Worm (Caenorhabditis elegans) whole organism, L1 larva: ENCODE data around the gene glb-11.

Experiments used
- C34B4.2 ChIP-seq: sonication (generic microtip); optimal IDR thresholded peaks from 2 replicates; lab custom pipeline; 2017; ENCODE audit warnings: mild to moderate bottlenecking, missing genetic modification characterization, missing compliant biosample characterization
- F16B12.6 ChIP-seq: fragments of 150-350 bp; optimal IDR thresholded peaks from 2 replicates; lab custom pipeline; 2014; ENCODE audit warnings: missing biosample characterization, missing genetic modification characterization
- Y116A8C.19 ChIP-seq: sonication (generic microtip); optimal IDR thresholded peaks from 2 replicates; lab custom pipeline; 2016; ENCODE audit warnings: missing compliant biosample characterization, missing genetic modification characterization, borderline replicate concordance
- aha-1 ChIP-seq: fragments of 150-350 bp; optimal IDR thresholded peaks from 2 replicates; lab custom pipeline; 2014; ENCODE audit warnings: missing biosample characterization, missing genetic modification characterization
- alr-1 ChIP-seq: fragments of 200-800 bp; sonication (Bioruptor generic); optimal IDR thresholded peaks from 2 replicates; lab custom pipeline; 2018; ENCODE audit warnings: borderline replicate concordance, mild to moderate bottlenecking, missing genetic modification characterization, missing compliant biosample characterization
- aly-2 ChIP-seq: fragments of 150-350 bp; optimal IDR thresholded peaks from 2 replicates; lab custom pipeline; 2014; ENCODE audit warnings: missing biosample characterization, missing genetic modification characterization
- ama-1 ChIP-seq: fragments of 150-350 bp; optimal IDR thresholded peaks from 2 replicates; lab custom pipeline; 2014
- ceh-8 ChIP-seq: fragments of 200-800 bp; sonication (Bioruptor generic); optimal IDR thresholded peaks from 2 replicates; lab custom pipeline; 2018; ENCODE audit warnings: mild to moderate bottlenecking, missing genetic modification characterization, moderate library complexity, missing compliant biosample characterization
- ceh-82 ChIP-seq, 3 experiments: fragments of 150-350 bp in 1 of 3; sonication (generic microtip) in 2 of 3; optimal IDR thresholded peaks; 2 replicates each; lab custom pipeline; 2014 to 2017; ENCODE audit warnings: missing biosample characterization in 3 of 3, missing genetic modification characterization in 3 of 3
- ceh-88 ChIP-seq: fragments of 200-800 bp; sonication (Bioruptor generic); IDR thresholded peaks from 2 replicates; pipeline ENCODE4 v1.3.6; 2022; ENCODE audit warnings: missing genetic modification characterization, missing compliant biosample characterization
- dpl-1 ChIP-seq, 3 experiments: fragments of 150-350 bp in 2 of 3; sonication (generic microtip) in 1 of 3; optimal IDR thresholded peaks; 2 replicates each; lab custom pipeline; 2014 to 2017; ENCODE audit warnings: missing biosample characterization in 3 of 3, missing genetic modification characterization in 3 of 3, missing genetic modification reagents in 3 of 3
- efl-1 ChIP-seq, 4 experiments: fragments of 150-350 bp; optimal IDR thresholded peaks in 3 of 4; peaks in 1 of 4; 1 replicate in 1 of 4; 2 replicates in 3 of 4; lab custom pipeline; 2014; ENCODE audit warnings: missing biosample characterization in 2 of 4, missing genetic modification characterization in 2 of 4, missing genetic modification reagents in 2 of 4
- efl-3 ChIP-seq: fragments of 200-800 bp; sonication (Bioruptor generic); optimal IDR thresholded peaks from 2 replicates; lab custom pipeline; 2018; ENCODE audit warnings: mild to moderate bottlenecking, missing genetic modification characterization, missing compliant biosample characterization
- egl-27 ChIP-seq, 2 experiments: fragments of 150-350 bp in 1 of 2; sonication (generic microtip); optimal IDR thresholded peaks; 3 replicates each; lab custom pipeline; 2017 to 2018; ENCODE audit warnings: missing biosample characterization in 2 of 2, missing genetic modification characterization in 2 of 2, missing genetic modification reagents in 2 of 2
- elt-2 ChIP-seq: sonication (generic microtip); optimal IDR thresholded peaks from 2 replicates; lab custom pipeline; 2016; ENCODE audit warnings: missing genetic modification characterization, mild to moderate bottlenecking, inconsistent platforms, missing compliant biosample characterization, missing genetic modification reagents
- elt-3 ChIP-seq, 6 experiments: fragments of 150-350 bp in 1 of 6; sonication (generic microtip); optimal IDR thresholded peaks; 2 replicates each; lab custom pipeline; 2017 to 2018; ENCODE audit warnings: missing biosample characterization in 6 of 6, missing genetic modification characterization in 6 of 6, inconsistent platforms in 1 of 6
- ets-5 ChIP-seq: fragments of 200-800 bp; sonication (Bioruptor generic); IDR thresholded peaks from 2 replicates; pipeline ENCODE4 v1.3.6; 2022; ENCODE audit warnings: missing genetic modification characterization, missing compliant biosample characterization
- fkh-10 ChIP-seq: sonication (generic microtip); optimal IDR thresholded peaks from 2 replicates; lab custom pipeline; 2017; ENCODE audit warnings: missing biosample characterization, missing genetic modification reagents, missing genetic modification characterization
- fkh-8 ChIP-seq: sonication (generic microtip); optimal IDR thresholded peaks from 2 replicates; lab custom pipeline; 2016; ENCODE audit warnings: mild to moderate bottlenecking, missing genetic modification characterization, missing compliant biosample characterization
- hlh-17 ChIP-seq: fragments of 200-800 bp; sonication (Bioruptor generic); optimal IDR thresholded peaks from 2 replicates; lab custom pipeline; 2018; ENCODE audit warnings: missing genetic modification characterization, mild to moderate bottlenecking, missing compliant biosample characterization, moderate library complexity, borderline replicate concordance
- irx-1 ChIP-seq: sonication (generic microtip); optimal IDR thresholded peaks from 2 replicates; lab custom pipeline; 2016; ENCODE audit warnings: missing genetic modification characterization, missing compliant biosample characterization
- jun-1 ChIP-seq: fragments of 150-350 bp; optimal IDR thresholded peaks from 2 replicates; lab custom pipeline; 2014; ENCODE audit warnings: missing biosample characterization, missing genetic modification reagents, missing genetic modification characterization
- lin-14 ChIP-seq: fragments of 200-800 bp; sonication (Bioruptor generic); optimal IDR thresholded peaks from 2 replicates; lab custom pipeline; 2018; ENCODE audit warnings: mild to moderate bottlenecking, missing genetic modification characterization, moderate library complexity, missing compliant biosample characterization
- lin-35 ChIP-seq, 2 experiments: fragments of 150-350 bp; optimal IDR thresholded peaks; 2 replicates each; lab custom pipeline; 2014; ENCODE audit warnings: missing biosample characterization in 2 of 2, missing genetic modification characterization in 2 of 2, missing genetic modification reagents in 2 of 2
- lin-39 ChIP-seq: fragments of 150-350 bp; optimal IDR thresholded peaks from 2 replicates; lab custom pipeline; 2014; ENCODE audit warnings: missing biosample characterization, missing genetic modification reagents, missing genetic modification characterization
- mab-9 ChIP-seq: fragments of 200-800 bp; sonication (Bioruptor generic); IDR thresholded peaks from 2 replicates; pipeline ENCODE4 v1.3.6; 2022; ENCODE audit warnings: missing genetic modification reagents, missing genetic modification characterization, missing compliant biosample characterization
- mdl-1 ChIP-seq, 2 experiments: fragments of 150-350 bp; optimal IDR thresholded peaks; 2 replicates each; lab custom pipeline; 2014 to 2017; ENCODE audit warnings: missing biosample characterization in 2 of 2, missing genetic modification characterization in 2 of 2, inconsistent platforms in 1 of 2
- mef-2 ChIP-seq: fragments of 150-350 bp; optimal IDR thresholded peaks from 2 replicates; lab custom pipeline; 2014; ENCODE audit warnings: missing biosample characterization, missing genetic modification characterization
- mep-1 ChIP-seq: fragments of 150-350 bp; optimal IDR thresholded peaks from 2 replicates; lab custom pipeline; 2014; ENCODE audit warnings: missing biosample characterization, missing genetic modification characterization
- nhr-12 ChIP-seq: sonication (generic microtip); optimal IDR thresholded peaks from 2 replicates; lab custom pipeline; 2017; ENCODE audit warnings: missing biosample characterization, missing genetic modification characterization
- nhr-19 ChIP-seq: fragments of 200-800 bp; sonication (Bioruptor generic); conservative IDR thresholded peaks from 2 replicates; pipeline ENCODE4 v1.3.6; 2022; ENCODE audit warnings: missing genetic modification characterization, missing compliant biosample characterization
- nhr-20 ChIP-seq: sonication (generic microtip); optimal IDR thresholded peaks from 2 replicates; lab custom pipeline; 2016; ENCODE audit warnings: mild to moderate bottlenecking, missing genetic modification characterization, missing compliant biosample characterization
- nhr-28 ChIP-seq: fragments of 150-350 bp; optimal IDR thresholded peaks from 2 replicates; lab custom pipeline; 2014; ENCODE audit warnings: missing biosample characterization, missing genetic modification characterization
- nhr-85 ChIP-seq: sonication (generic microtip); peaks from one replicate; lab custom pipeline; 2016; ENCODE audit warnings: missing genetic modification characterization, inconsistent platforms, missing compliant biosample characterization
- nhr-90 ChIP-seq: sonication (generic microtip); optimal IDR thresholded peaks from 2 replicates; lab custom pipeline; 2016; ENCODE audit warnings: mild to moderate bottlenecking, missing genetic modification characterization, missing compliant biosample characterization; ENCODE audit not compliant: poor library complexity
- pag-3 ChIP-seq: sonication (generic microtip); optimal IDR thresholded peaks from 2 replicates; lab custom pipeline; 2017; ENCODE audit warnings: missing genetic modification characterization, mild to moderate bottlenecking, missing compliant biosample characterization, antibody characterized with exemption, borderline replicate concordance; ENCODE audit not compliant: insufficient read depth
- pax-3 ChIP-seq: fragments of 200-800 bp; sonication (Bioruptor generic); optimal IDR thresholded peaks from 2 replicates; lab custom pipeline; 2018; ENCODE audit warnings: mild to moderate bottlenecking, missing genetic modification characterization, moderate library complexity, missing compliant biosample characterization
- pqm-1 ChIP-seq: sonication (generic microtip); optimal IDR thresholded peaks from 3 replicates; lab custom pipeline; 2017; ENCODE audit warnings: missing biosample characterization, missing genetic modification characterization
- rnt-1 ChIP-seq: sonication (generic microtip); optimal IDR thresholded peaks from 2 replicates; lab custom pipeline; 2016; ENCODE audit warnings: mild to moderate bottlenecking, missing genetic modification characterization, moderate library complexity, missing compliant biosample characterization
- skn-1 ChIP-seq: fragments of 150-350 bp; optimal IDR thresholded peaks from 2 replicates; lab custom pipeline; 2014; ENCODE audit warnings: missing biosample characterization, missing genetic modification characterization
- sox-4 ChIP-seq: sonication (generic microtip); optimal IDR thresholded peaks from 2 replicates; lab custom pipeline; 2016; ENCODE audit warnings: missing genetic modification characterization, missing compliant biosample characterization
- sup-37 ChIP-seq: fragments of 200-800 bp; sonication (Bioruptor generic); optimal IDR thresholded peaks from 2 replicates; lab custom pipeline; 2018; ENCODE audit warnings: mild to moderate bottlenecking, missing genetic modification characterization, missing compliant biosample characterization
- swsn-7 ChIP-seq: sonication (generic microtip); optimal IDR thresholded peaks from 2 replicates; lab custom pipeline; 2016; ENCODE audit warnings: missing genetic modification characterization, missing compliant biosample characterization
- unc-130 ChIP-seq: fragments of 150-350 bp; optimal IDR thresholded peaks from 2 replicates; lab custom pipeline; 2017; ENCODE audit warnings: missing biosample characterization, missing genetic modification characterization, inconsistent platforms
- unc-86 ChIP-seq: sonication (generic microtip); optimal IDR thresholded peaks from 2 replicates; lab custom pipeline; 2016; ENCODE audit warnings: missing genetic modification characterization, missing compliant biosample characterization
- unc-98 ChIP-seq: fragments of 200-800 bp; sonication (Bioruptor generic); IDR thresholded peaks from 2 replicates; pipeline ENCODE4 v1.3.6; 2022; ENCODE audit warnings: missing genetic modification characterization, missing compliant biosample characterization
- vab-15 ChIP-seq: sonication (generic microtip); optimal IDR thresholded peaks from 2 replicates; lab custom pipeline; 2017; ENCODE audit warnings: missing genotype, mild to moderate bottlenecking, missing genetic modification characterization, missing compliant biosample characterization
- xbp-1 ChIP-seq: sonication (generic microtip); optimal IDR thresholded peaks from 2 replicates; lab custom pipeline; 2016; ENCODE audit warnings: missing genetic modification characterization, missing compliant biosample characterization
- zag-1 ChIP-seq: fragments of 150-350 bp; optimal IDR thresholded peaks from 2 replicates; lab custom pipeline; 2014; ENCODE audit warnings: missing biosample characterization, missing genetic modification characterization
- ztf-11 ChIP-seq, 2 experiments: sonication (generic microtip); optimal IDR thresholded peaks; 2 replicates each; lab custom pipeline; 2016 to 2017; ENCODE audit warnings: missing genetic modification characterization in 2 of 2, missing biosample characterization in 1 of 2, missing compliant biosample characterization in 1 of 2

glb-11 gene

DNA sequence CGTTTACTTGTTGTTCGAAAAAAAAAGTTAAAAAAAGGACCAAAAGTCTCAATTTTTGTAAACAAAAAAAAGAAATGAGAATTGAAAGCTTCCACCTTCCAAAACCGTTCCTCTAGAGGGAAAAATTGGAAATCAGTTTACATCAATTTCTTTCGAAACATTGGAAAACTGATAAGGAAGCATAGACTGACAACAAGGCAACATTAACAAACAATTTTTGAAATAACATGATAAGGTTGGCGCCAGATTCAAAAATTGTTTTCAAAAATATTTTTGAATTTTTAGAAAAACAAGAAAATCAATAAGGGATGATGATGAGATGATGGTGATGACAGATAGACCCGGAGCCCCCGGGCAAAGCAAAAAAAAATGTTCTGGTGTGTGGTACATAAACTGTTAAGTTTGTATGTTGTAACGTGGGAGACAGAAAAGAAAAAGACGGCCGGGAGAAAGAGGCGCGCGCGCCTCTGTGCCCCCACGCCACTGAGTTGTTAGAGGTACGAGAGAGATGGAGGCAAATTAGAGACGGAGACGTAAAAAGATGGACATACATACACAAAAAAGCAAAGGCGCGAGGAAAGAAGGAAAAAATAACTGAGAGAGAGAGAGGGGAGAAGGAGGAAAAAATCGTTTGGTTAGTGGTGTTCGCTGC lies 11.9 kb downstream of the glb-11 start:
- TF ChIP-seq lin-35 (GFP tag; optimal IDR thresholded peaks at IDR 0.05; lab: Kevin White, UChicago) = peak; percentile 52 to 58
- no peak for TF ChIP-seq sup-37 (GFP tag; lab: Kevin White, UChicago)
- TF ChIP-seq ceh-82 (tag; optimal IDR thresholded peaks at IDR 0.05; lab: Kevin White, UChicago) = peak in 2 of 3 experiments; percentile 21 to 71
- TF ChIP-seq ama-1 (lab: Kevin White, UChicago) = no peak
- TF ChIP-seq Y116A8C.19 (tag; lab: Kevin White, UChicago) = no peak
- TF ChIP-seq pag-3 (tag; lab: Kevin White, UChicago) = no peak
- TF ChIP-seq egl-27 (tag; optimal IDR thresholded peaks at IDR 0.05; lab: Kevin White, UChicago) = no peak
- TF ChIP-seq mep-1 (tag; lab: Kevin White, UChicago) = peak; percentile 68
- TF ChIP-seq zag-1 (tag; lab: Kevin White, UChicago) = no peak
- TF ChIP-seq hlh-17 = no peak
- no peak for TF ChIP-seq lin-39 (tag; lab: Kevin White, UChicago)
- no peak for TF ChIP-seq efl-3
- TF ChIP-seq efl-1 (optimal IDR thresholded peaks at IDR 0.05; lab: Kevin White, UChicago) = peak; percentile 48 to 59
- TF ChIP-seq efl-1 (GFP tag; optimal IDR thresholded peaks at IDR 0.05 in 1 of 2; lab: Kevin White, UChicago) = peak; percentile 34 to 92
- peak; percentile 28 for TF ChIP-seq xbp-1 (tag; lab: Kevin White, UChicago)
- no peak for TF ChIP-seq pqm-1
- no peak for TF ChIP-seq C34B4.2 (tag; lab: Kevin White, UChicago)
- TF ChIP-seq vab-15 = no peak
- no peak for TF ChIP-seq pax-3 (tag; lab: Kevin White, UChicago)
- TF ChIP-seq fkh-10 = peak; percentile 26
- TF ChIP-seq skn-1 (tag; lab: Kevin White, UChicago) = peak; percentile 61
- TF ChIP-seq ztf-11 (tag; optimal IDR thresholded peaks at IDR 0.05; lab: Kevin White, UChicago) = peak in 1 of 2 experiments; percentile 3
- TF ChIP-seq alr-1 (tag; lab: Kevin White, UChicago) = no peak
- TF ChIP-seq nhr-28 (tag; lab: Kevin White, UChicago) = no peak
- peak; percentile 41; the same call in 1 of the 2 replicates for TF ChIP-seq nhr-19
- no peak for TF ChIP-seq sox-4 (tag; lab: Kevin White, UChicago)
- peak; percentile 54 for TF ChIP-seq fkh-8 (tag; lab: Kevin White, UChicago)
- no peak for TF ChIP-seq mef-2 (tag; lab: Kevin White, UChicago)
- TF ChIP-seq mdl-1 (tag; optimal IDR thresholded peaks at IDR 0.05; lab: Kevin White, UChicago) = peak in 1 of 2 experiments; percentile 64
- TF ChIP-seq aha-1 (tag; lab: Kevin White, UChicago) = no peak
- TF ChIP-seq nhr-20 (tag; lab: Kevin White, UChicago) = peak; percentile 75
- no peak for TF ChIP-seq aly-2 (tag; lab: Kevin White, UChicago)
- TF ChIP-seq nhr-12 (tag; lab: Kevin White, UChicago) = no peak
- no peak for TF ChIP-seq ets-5 (GFP tag; lab: Robert Waterston, UW)
- TF ChIP-seq elt-3 (tag; optimal IDR thresholded peaks at IDR 0.05; lab: Kevin White, UChicago) = no peak
- TF ChIP-seq unc-86 (tag; lab: Kevin White, UChicago) = peak; percentile 10
- TF ChIP-seq rnt-1 (tag; lab: Kevin White, UChicago) = peak; percentile 65
- TF ChIP-seq ceh-8 (GFP tag; lab: Kevin White, UChicago) = no peak
- TF ChIP-seq nhr-85 (tag; lab: Kevin White, UChicago) = peak; percentile 68
- TF ChIP-seq dpl-1 (GFP tag; optimal IDR thresholded peaks at IDR 0.05; lab: Kevin White, UChicago) = peak; percentile 14 to 60 (median 34)
- peak; percentile 46 for TF ChIP-seq elt-2 (tag; lab: Kevin White, UChicago)
- no peak for TF ChIP-seq unc-98 (GFP tag; lab: Robert Waterston, UW)
- TF ChIP-seq mab-9 (GFP tag; lab: Robert Waterston, UW) = no peak
- TF ChIP-seq swsn-7 (tag; lab: Kevin White, UChicago) = peak; percentile 64
- no peak for TF ChIP-seq unc-130 (tag; lab: Kevin White, UChicago)
- TF ChIP-seq ceh-88 (GFP tag; lab: Robert Waterston, UW) = no peak
- TF ChIP-seq F16B12.6 = no peak
- TF ChIP-seq nhr-90 (tag; lab: Kevin White, UChicago) = no peak
- TF ChIP-seq lin-14 (GFP tag; lab: Kevin White, UChicago) = peak; percentile 91
- peak; percentile 36 for TF ChIP-seq jun-1 (tag; lab: Kevin White, UChicago)
- no peak for TF ChIP-seq irx-1
